Worm (Caenorhabditis elegans): ENCODE data around the gene F21A3.3.
A peak's percentile ranks its signal among the peaks of the same experiment; 100 is the strongest.

Gene F21A3.3

DNA sequence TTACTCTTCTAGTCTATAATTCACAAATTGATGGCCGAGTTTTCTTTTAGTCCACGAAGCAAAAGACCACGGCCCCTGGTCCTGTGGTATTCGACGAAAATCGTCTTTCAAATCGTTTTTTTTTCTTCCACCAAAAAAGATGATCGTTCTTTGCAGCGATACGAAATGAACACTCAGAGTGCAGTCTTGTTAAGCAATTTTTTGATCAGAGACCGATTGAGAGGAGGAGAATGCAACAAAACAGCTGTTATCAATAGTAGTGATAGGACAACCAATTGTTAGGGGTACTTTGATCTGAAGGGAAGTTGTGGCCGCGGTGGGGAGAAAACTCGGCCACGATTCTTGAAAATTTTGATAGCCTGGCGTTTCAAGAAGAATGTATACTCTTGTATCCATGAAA lies 46.5 kb downstream of the F21A3.3 start (continued):
- no peak for TF ChIP-seq snpc-4 (GFP tag; optimal IDR thresholded peaks at IDR 0.05)
- peak in 1 of 4 experiments; percentile 13 for TF ChIP-seq snpc-4 (tag; optimal IDR thresholded peaks at IDR 0.05)

DNA sequence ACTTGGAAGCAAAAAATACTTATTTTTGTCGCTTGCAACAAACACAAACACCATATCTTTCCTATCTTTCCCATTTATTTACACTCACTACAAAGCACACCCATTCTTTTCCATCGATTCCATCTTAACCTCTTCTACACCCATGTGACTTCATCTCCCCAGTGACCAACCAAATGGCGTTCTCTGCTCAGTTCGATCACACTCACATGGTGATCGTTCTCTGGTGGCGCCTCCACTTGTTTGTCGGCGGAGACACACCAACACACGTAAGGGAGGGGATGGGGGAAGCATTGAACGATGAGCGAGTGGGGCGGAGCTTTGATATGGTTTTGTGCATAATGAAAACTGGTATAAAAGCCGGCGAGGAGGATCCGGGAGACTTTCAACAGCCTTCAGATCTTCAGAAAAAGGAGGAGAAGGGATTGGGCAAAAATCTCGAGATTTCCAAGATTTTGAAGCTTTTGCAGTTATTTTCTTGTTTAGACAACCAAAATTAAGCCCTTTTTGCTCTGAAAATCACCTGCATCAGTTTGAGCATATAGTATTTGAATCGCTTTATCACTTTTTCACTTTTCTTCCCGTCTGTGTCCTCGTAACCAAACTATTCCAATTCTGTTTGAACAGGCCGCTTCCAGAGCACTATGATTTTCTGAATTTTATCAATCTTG lies 49.1 kb downstream of the F21A3.3 start:
- TF ChIP-seq let-526 (GFP tag; IDR thresholded peaks at IDR 0.05) = 0 out of 2 replicates have a peak, but pooled peaks have one; percentile 55
- TF ChIP-seq snpc-1.3 (tag; optimal IDR thresholded peaks at IDR 0.05; ENCODE audit: insufficient read depth) = no peak
- peak; percentile 52; the same call in 1 of the 2 replicates for TF ChIP-seq egl-44 (GFP tag; IDR thresholded peaks at IDR 0.05)
- peak; percentile 66 for TF ChIP-seq lin-40 (tag; optimal IDR thresholded peaks at IDR 0.05)
- peak; percentile 68 for TF ChIP-seq F22D6.2 (tag; optimal IDR thresholded peaks at IDR 0.05)
- TF ChIP-seq T26A5.8 (tag; optimal IDR thresholded peaks at IDR 0.05) = no peak
- TF ChIP-seq egrh-3 (GFP tag; IDR thresholded peaks at IDR 0.05) = no peak
- peak; percentile 58 for TF ChIP-seq ztf-26 (tag; optimal IDR thresholded peaks at IDR 0.05)
- peak; percentile 61; the same call in 1 of the 2 replicates for TF ChIP-seq K11D2.4 (GFP tag; IDR thresholded peaks at IDR 0.05)
- no peak for TF ChIP-seq nhr-90 (tag; optimal IDR thresholded peaks at IDR 0.05)
- TF ChIP-seq hmg-1.2 (GFP tag; IDR thresholded peaks at IDR 0.05) = peak; percentile 33; the same call in 1 of the 2 replicates
- TF ChIP-seq snpc-1.1 (tag; optimal IDR thresholded peaks at IDR 0.05; ENCODE audit: insufficient read depth) = no peak
- TF ChIP-seq B0336.3 (GFP tag; IDR thresholded peaks at IDR 0.05) = peak; percentile 40; the same call in 1 of the 2 replicates
- TF ChIP-seq lag-1 (GFP tag; IDR thresholded peaks at IDR 0.05) = no peak
- TF ChIP-seq die-1 (tag; optimal IDR thresholded peaks at IDR 0.05) = peak; percentile 34
- 0 out of 2 replicates have a peak, but pooled peaks have one; percentile 18 for TF ChIP-seq cebp-1 (GFP tag; IDR thresholded peaks at IDR 0.05)
- peak; percentile 75 for TF ChIP-seq cebp-1 (tag; optimal IDR thresholded peaks at IDR 0.05)
- peak; percentile 5 for TF ChIP-seq tlf-1 (GFP tag; optimal IDR thresholded peaks at IDR 0.05)
- TF ChIP-seq ztf-25 (GFP tag; IDR thresholded peaks at IDR 0.05) = no peak
- TF ChIP-seq somi-1 (GFP tag; optimal IDR thresholded peaks at IDR 0.05) = peak; percentile 77
- TF ChIP-seq F37B4.10 (GFP tag; IDR thresholded peaks at IDR 0.05) = no peak
- TF ChIP-seq lin-26 (GFP tag; IDR thresholded peaks at IDR 0.05) = 0 out of 2 replicates have a peak, but pooled peaks have one; percentile 50
- 0 out of 2 replicates have a peak, but pooled peaks have one; percentile 30 for TF ChIP-seq B0019.2 (GFP tag; conservative IDR thresholded peaks at IDR 0.05)
- TF ChIP-seq sea-2 (GFP tag; IDR thresholded peaks at IDR 0.05) = no peak
- TF ChIP-seq mel-28 (tag; optimal IDR thresholded peaks at IDR 0.05; ENCODE audit: borderline replicate concordance) = no peak
- TF ChIP-seq snpc-4 (GFP tag; optimal IDR thresholded peaks at IDR 0.05) = no peak
- TF ChIP-seq snpc-4 (tag; optimal IDR thresholded peaks at IDR 0.05) = peak; percentile 61 to 72 (median 64)
- TF ChIP-seq B0035.1 (tag; optimal IDR thresholded peaks at IDR 0.05) = no peak
- TF ChIP-seq Y53F4B.3 (GFP tag; IDR thresholded peaks at IDR 0.05) = no peak
- TF ChIP-seq ekl-4 (GFP tag; IDR thresholded peaks at IDR 0.05) = no peak
- no peak for TF ChIP-seq fkh-3 (tag; optimal IDR thresholded peaks at IDR 0.05)
- TF ChIP-seq ceh-27 (GFP tag; optimal IDR thresholded peaks at IDR 0.05) = peak; percentile 37
- peak; percentile 49 for TF ChIP-seq tbp1 (GFP tag; optimal IDR thresholded peaks at IDR 0.05)
- no peak for TF ChIP-seq sdz-38 (tag; optimal IDR thresholded peaks at IDR 0.05)
- TF ChIP-seq rec-8 (tag; optimal IDR thresholded peaks at IDR 0.05) = no peak
- TF ChIP-seq C06A6.2 (GFP tag; conservative IDR thresholded peaks at IDR 0.05) = 0 out of 2 replicates have a peak, but pooled peaks have one; percentile 24
- TF ChIP-seq ztf-6 (GFP tag; IDR thresholded peaks at IDR 0.05) = 0 out of 2 replicates have a peak, but pooled peaks have one; percentile 16
- peak; percentile 64; the same call in 1 of the 2 replicates for TF ChIP-seq zfh-2 (GFP tag; conservative IDR thresholded peaks at IDR 0.05)
- no peak for TF ChIP-seq hlh-26 (GFP tag; conservative IDR thresholded peaks at IDR 0.05)
- TF ChIP-seq bed-1 (GFP tag; IDR thresholded peaks at IDR 0.05) = no peak
- peak; percentile 45 for TF ChIP-seq attf-5 (GFP tag; optimal IDR thresholded peaks at IDR 0.05)
- 0 out of 2 replicates have a peak, but pooled peaks have one; percentile 15 for TF ChIP-seq nfyb-1 (GFP tag; IDR thresholded peaks at IDR 0.05)
- no peak for TF ChIP-seq nfya-2 (GFP tag; IDR thresholded peaks at IDR 0.05)
- peak; percentile 96 for TF ChIP-seq ama-1 (optimal IDR thresholded peaks at IDR 0.05)
- TF ChIP-seq ama-1 (GFP tag; optimal IDR thresholded peaks at IDR 0.05) = no peak

Data from whole organism, young adult.